Worm (Caenorhabditis elegans): ENCODE measurements around the gene wdr-20.
A peak's percentile ranks its signal among the peaks of the same experiment; 100 is the strongest.

The wdr-20 gene

ce11 chrV:10178166-10178565 is 44.2 kb upstream of the wdr-20 start (continued):
- TF ChIP-seq hsf-1 (GFP tag; IDR thresholded peaks at IDR 0.05) (no peak), hmg-20 (GFP tag; IDR thresholded peaks at IDR 0.05) (no peak), sptf-2 (GFP tag; optimal IDR thresholded peaks at IDR 0.05) (no peak), hlh-26 (GFP tag; conservative IDR thresholded peaks at IDR 0.05) (no peak), him-1 (tag; optimal IDR thresholded peaks at IDR 0.05) (no peak), T26A5.8 (tag; optimal IDR thresholded peaks at IDR 0.05) (no peak), Y53G8AR.9 (GFP tag; conservative IDR thresholded peaks at IDR 0.05) (no peak), F37B4.10 (GFP tag; IDR thresholded peaks at IDR 0.05) (no peak)

- peak; percentile 58 for TF ChIP-seq ceh-27 (GFP tag; optimal IDR thresholded peaks at IDR 0.05)
- TF ChIP-seq somi-1 (GFP tag; optimal IDR thresholded peaks at IDR 0.05): peak; percentile 69
- TF ChIP-seq nfyb-1 (GFP tag; IDR thresholded peaks at IDR 0.05): peak; percentile 85
- TF ChIP-seq pbrm-1 (GFP tag; IDR thresholded peaks at IDR 0.05): peak; percentile 45; the same call in 1 of the 2 replicates
- TF ChIP-seq chd-7 (tag; optimal IDR thresholded peaks at IDR 0.05): peak; percentile 57
- TF ChIP-seq lin-35 (GFP tag; optimal IDR thresholded peaks at IDR 0.05): peak in 1 of 3 experiments; percentile 41
- TF ChIP-seq B0336.3 (GFP tag; IDR thresholded peaks at IDR 0.05): 0 out of 2 replicates have a peak, but pooled peaks have one; percentile 17
- TF ChIP-seq dox-1 (GFP tag; IDR thresholded peaks at IDR 0.05): 0 out of 2 replicates have a peak, but pooled peaks have one; percentile 51
- peak; percentile 63; the same call in 1 of the 2 replicates for TF ChIP-seq rcor-1 (GFP tag; IDR thresholded peaks at IDR 0.05)
- TF ChIP-seq pha-4 (tag; optimal IDR thresholded peaks at IDR 0.05): no peak
- TF ChIP-seq lin-40 (tag; optimal IDR thresholded peaks at IDR 0.05): peak; percentile 63
- no peak for TF ChIP-seq lin-26 (GFP tag; IDR thresholded peaks at IDR 0.05)
- no peak for TF ChIP-seq snpc-1.3 (tag; optimal IDR thresholded peaks at IDR 0.05; ENCODE audit: insufficient read depth)
- no peak for TF ChIP-seq snpc-4 (GFP tag; optimal IDR thresholded peaks at IDR 0.05)
- peak in 1 of 4 experiments; percentile 5 for TF ChIP-seq snpc-4 (tag; optimal IDR thresholded peaks at IDR 0.05)
- TF ChIP-seq cebp-1 (GFP tag; IDR thresholded peaks at IDR 0.05): no peak
- TF ChIP-seq cebp-1 (tag; optimal IDR thresholded peaks at IDR 0.05): peak; percentile 71
- TF ChIP-seq ZK185.1 (tag; optimal IDR thresholded peaks at IDR 0.05; ENCODE audit: poor library complexity, severe bottlenecking): peak; percentile 29
- TF ChIP-seq tbp1 (GFP tag; optimal IDR thresholded peaks at IDR 0.05): no peak
- TF ChIP-seq C06A6.2 (GFP tag; conservative IDR thresholded peaks at IDR 0.05): 0 out of 2 replicates have a peak, but pooled peaks have one; percentile 30
- TF ChIP-seq F23B12.7 (tag; optimal IDR thresholded peaks at IDR 0.05; ENCODE audit: insufficient read depth): no peak
- TF ChIP-seq egl-18 (GFP tag; IDR thresholded peaks at IDR 0.05): 0 out of 2 replicates have a peak, but pooled peaks have one; percentile 24
- no peak for TF ChIP-seq ztf-25 (GFP tag; IDR thresholded peaks at IDR 0.05)
- peak; percentile 83 for TF ChIP-seq K12H6.12 (tag; optimal IDR thresholded peaks at IDR 0.05)
- no peak for TF ChIP-seq let-607 (tag; optimal IDR thresholded peaks at IDR 0.05)
- no peak for TF ChIP-seq Y53F4B.3 (GFP tag; IDR thresholded peaks at IDR 0.05)
- peak; percentile 85 for TF ChIP-seq atf-7 (tag; optimal IDR thresholded peaks at IDR 0.05)
- peak; percentile 61 for TF ChIP-seq mcd-1 (GFP tag; IDR thresholded peaks at IDR 0.05)
- TF ChIP-seq tbx-9 (tag; optimal IDR thresholded peaks at IDR 0.05; ENCODE audit: borderline replicate concordance): no peak
Observed at ce11 chrV:10174632-10175075, 40.7 kb upstream of the wdr-20 start.

DNA sequence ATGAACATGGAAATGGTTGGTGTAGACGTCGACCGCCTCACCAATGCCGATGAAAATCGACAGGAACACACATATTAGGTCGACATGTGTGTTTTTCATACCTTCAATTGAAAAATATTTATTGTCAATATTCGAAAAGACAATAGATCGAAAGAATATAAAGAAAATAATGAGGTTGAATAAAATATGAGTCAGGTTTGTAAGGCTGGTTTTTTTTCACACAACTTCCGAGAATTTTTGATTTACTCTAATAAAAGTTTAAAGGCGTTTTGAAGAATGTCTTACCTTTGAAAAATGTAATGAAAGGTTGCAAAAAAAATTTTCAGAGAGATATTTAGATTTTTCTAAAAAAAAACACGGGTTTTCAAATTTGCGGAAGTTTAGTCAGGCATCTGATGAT is 39.7 kb upstream of the wdr-20 start, which contains the start of gene egl-3:
Gene egl-3 (minus strand): TSS at position 101 of the 400 bp plus-strand sequence.
- TF ChIP-seq chd-7 (tag; optimal IDR thresholded peaks at IDR 0.05): no peak
- TF ChIP-seq nfya-2 (GFP tag; IDR thresholded peaks at IDR 0.05): no peak
- TF ChIP-seq ekl-4 (GFP tag; IDR thresholded peaks at IDR 0.05): no peak
- TF ChIP-seq mcd-1 (GFP tag; IDR thresholded peaks at IDR 0.05): no peak
- no peak for TF ChIP-seq B0019.2 (GFP tag; conservative IDR thresholded peaks at IDR 0.05)
- TF ChIP-seq atf-7 (tag; optimal IDR thresholded peaks at IDR 0.05): no peak
- no peak for TF ChIP-seq hlh-12 (tag; optimal IDR thresholded peaks at IDR 0.05)
- TF ChIP-seq rpc-1 (optimal IDR thresholded peaks at IDR 0.05): no peak
- no peak for TF ChIP-seq rpc-1 (tag; optimal IDR thresholded peaks at IDR 0.05)
- no peak for TF ChIP-seq attf-3 (GFP tag; conservative IDR thresholded peaks at IDR 0.05)
- TF ChIP-seq him-1 (tag; optimal IDR thresholded peaks at IDR 0.05): no peak

All from whole organism, young adult.